Worm (Caenorhabditis elegans): ENCODE results near the gene Y54G11A.1.

ce11 chrII:14255850-14256249 is 13.1 kb downstream of the Y54G11A.1 start:
- TF ChIP-seq nhr-12 (tag; optimal IDR thresholded peaks at IDR 0.05): no peak
- no peak for TF ChIP-seq zag-1 (tag; optimal IDR thresholded peaks at IDR 0.05)
- no peak for TF ChIP-seq nhr-129 (tag; optimal IDR thresholded peaks at IDR 0.05)
- no peak for TF ChIP-seq dmd-4 (tag; optimal IDR thresholded peaks at IDR 0.05)
- TF ChIP-seq mdl-1 (tag; optimal IDR thresholded peaks at IDR 0.05): no peak
- TF ChIP-seq elt-1 (tag; optimal IDR thresholded peaks at IDR 0.05): no peak
- TF ChIP-seq lin-13 (GFP tag; optimal IDR thresholded peaks at IDR 0.05): no peak
- no peak for TF ChIP-seq nhr-11 (tag; optimal IDR thresholded peaks at IDR 0.05)
- no peak for TF ChIP-seq egl-27 (tag; optimal IDR thresholded peaks at IDR 0.05)
- TF ChIP-seq peb-1 (tag; optimal IDR thresholded peaks at IDR 0.05): no peak
- TF ChIP-seq F13H6.1 (tag; optimal IDR thresholded peaks at IDR 0.05): no peak
- no peak for TF ChIP-seq unc-62 (GFP tag; optimal IDR thresholded peaks at IDR 0.05)
